Fruit fly (Drosophila melanogaster) whole organism, pupa: ENCODE data around the gene wds.
A peak's percentile ranks its signal among the peaks of the same experiment; 100 is the strongest.

Experiments
- CG10348 ChIP-seq: fragments of 200-800 bp; sonication (Bioruptor generic); IDR thresholded peaks from 2 replicates; pipeline ENCODE4 v1.3.6; 2022; ENCODE audit warnings: missing biosample characterization, missing genetic modification characterization
- CG32121 ChIP-seq: fragments of 200-800 bp; sonication (Bioruptor generic); IDR thresholded peaks from 2 replicates; pipeline ENCODE4 v1.3.6; 2022; ENCODE audit warnings: missing biosample characterization, missing genetic modification characterization
- CG8159 ChIP-seq: fragments of 200-800 bp; sonication (Bioruptor generic); optimal IDR thresholded peaks from 3 replicates; lab custom pipeline; 2018; ENCODE audit warnings: missing biosample characterization, mild to moderate bottlenecking, missing genetic modification characterization, moderate library complexity
- CG8301 ChIP-seq: fragments of 200-800 bp; sonication (Bioruptor generic); optimal IDR thresholded peaks from 2 replicates; lab custom pipeline; 2018; ENCODE audit warnings: missing biosample characterization, mild to moderate bottlenecking, missing genetic modification characterization
- D1 ChIP-seq: fragments of 200-800 bp; sonication (Bioruptor generic); optimal IDR thresholded peaks from 2 replicates; lab custom pipeline; 2018; ENCODE audit warnings: missing biosample characterization, mild to moderate bottlenecking, missing genetic modification characterization, moderate library complexity
- Pif1A ChIP-seq: fragments of 200-800 bp; sonication (Bioruptor generic); optimal IDR thresholded peaks from 3 replicates; lab custom pipeline; 2016; ENCODE audit warnings: missing biosample characterization, missing genetic modification characterization

- TF ChIP-seq Pif1A (GFP tag; lab: Kevin White, UChicago) (no peak), D1 (no peak), CG10348 (GFP tag; lab: Robert Waterston, UW) (no peak), CG8159 (tag; lab: Kevin White, UChicago) (no peak), CG8301 (peak; percentile 25), CG32121 (no peak)
Observed at dm6 chrX:2635075-2635643, 49.4 kb downstream of the wds start.
